Worm (Caenorhabditis elegans): Measurements from ENCODE around the gene F58F12.2.

- TF ChIP-seq ceh-6 (GFP tag; optimal IDR thresholded peaks at IDR 0.05) (no peak), elt-4 (tag; optimal IDR thresholded peaks at IDR 0.05) (no peak), pax-1 (tag; optimal IDR thresholded peaks at IDR 0.05) (no peak), hlh-30 (tag; optimal IDR thresholded peaks at IDR 0.05; ENCODE audit: insufficient read depth) (no peak), zip-5 (tag; optimal IDR thresholded peaks at IDR 0.05) (no peak), unc-42 (tag; optimal IDR thresholded peaks at IDR 0.05) (no peak), hlh-15 (tag; optimal IDR thresholded peaks at IDR 0.05) (no peak)
Measured at ce11 chrII:6391195-6391594, 3.4 kb upstream of the F58F12.2 start, which contains the start of gene F58F12.3.

Data from whole organism, late embryonic.